Fruit fly (Drosophila melanogaster) whole organism, adult: ENCODE results near the gene CG10862.

ENCODE experiments used
- CG11617 ChIP-seq: fragments of 200-800 bp; sonication (Bioruptor generic); optimal IDR thresholded peaks from 2 replicates; lab custom pipeline; 2017; ENCODE audit warnings: mild to moderate bottlenecking, missing biosample characterization, missing genetic modification reagents, missing genetic modification characterization
- CG33017 ChIP-seq: fragments of 200-800 bp; sonication (Bioruptor generic); optimal IDR thresholded peaks from 2 replicates; lab custom pipeline; 2018; ENCODE audit warnings: missing biosample characterization, mild to moderate bottlenecking, missing genetic modification characterization, moderate library complexity
- CG7045 ChIP-seq: fragments of 200-800 bp; sonication (Bioruptor generic); optimal IDR thresholded peaks from 2 replicates; lab custom pipeline; 2017; ENCODE audit warnings: missing biosample characterization, mild to moderate bottlenecking, missing genetic modification characterization
- CG7101 ChIP-seq: fragments of 200-800 bp; sonication (Bioruptor generic); optimal IDR thresholded peaks from 2 replicates; lab custom pipeline; 2018; ENCODE audit warnings: missing biosample characterization, mild to moderate bottlenecking, missing genetic modification characterization, moderate library complexity
- Clk ChIP-seq: fragments of 200-800 bp; sonication (Bioruptor generic); optimal IDR thresholded peaks from 2 replicates; lab custom pipeline; 2017; ENCODE audit warnings: missing biosample characterization, missing genetic modification characterization
- Crg-1 ChIP-seq: fragments of 200-800 bp; sonication (Bioruptor generic); optimal IDR thresholded peaks from 2 replicates; lab custom pipeline; 2016; ENCODE audit warnings: missing biosample characterization, missing genetic modification characterization
- Hr96 ChIP-seq: fragments of 200-800 bp; sonication (Bioruptor generic); optimal IDR thresholded peaks from 2 replicates; lab custom pipeline; 2016; ENCODE audit warnings: missing biosample characterization, missing genetic modification characterization
- Mnt ChIP-seq: fragments of 200-800 bp; sonication (Bioruptor generic); optimal IDR thresholded peaks from 2 replicates; lab custom pipeline; 2016; ENCODE audit warnings: missing biosample characterization, mild to moderate bottlenecking, missing genetic modification characterization
- bab1 ChIP-seq: fragments of 200-800 bp; sonication (Bioruptor generic); optimal IDR thresholded peaks from 3 replicates; lab custom pipeline; 2019; ENCODE audit warnings: missing biosample characterization, mild to moderate bottlenecking, missing genetic modification characterization, moderate library complexity
- cic ChIP-seq: fragments of 200-800 bp; sonication (Bioruptor generic); optimal IDR thresholded peaks from 2 replicates; lab custom pipeline; 2017; ENCODE audit warnings: missing biosample characterization, mild to moderate bottlenecking, missing genetic modification characterization, moderate library complexity
- pad ChIP-seq: fragments of 200-800 bp; sonication (Bioruptor generic); optimal IDR thresholded peaks from 3 replicates; lab custom pipeline; 2017; ENCODE audit warnings: missing biosample characterization, missing genetic modification characterization, mild to moderate bottlenecking, moderate library complexity, missing genetic modification reagents
- toe ChIP-seq: fragments of 200-800 bp; sonication (Bioruptor generic); optimal IDR thresholded peaks from 2 replicates; lab custom pipeline; 2016; ENCODE audit warnings: missing biosample characterization, missing genetic modification characterization

- TF ChIP-seq CG33017 (tag; lab: Kevin White, UChicago) (no peak), Clk (GFP tag; lab: Kevin White, UChicago) (no peak), CG7045 (GFP tag; lab: Kevin White, UChicago) (no peak), pad (GFP tag; lab: Kevin White, UChicago) (no peak), Mnt (no peak), Crg-1 (GFP tag; lab: Kevin White, UChicago) (no peak), cic (GFP tag; lab: Kevin White, UChicago) (no peak), toe (no peak), CG7101 (tag; lab: Kevin White, UChicago) (no peak), Hr96 (GFP tag; lab: Kevin White, UChicago) (no peak), CG11617 (GFP tag; lab: Kevin White, UChicago) (no peak), bab1 (GFP tag; lab: Kevin White, UChicago) (no peak)
These were observed 4.2 kb upstream of the CG10862 start, which contains the start of gene CG43098 for dm6 chr3L:3658768-3659167.
